Worm (Caenorhabditis elegans) whole organism, L2 larva: ENCODE measurements around the gene F07C3.3.

Experiments
- ZK546.5 ChIP-seq: sonication (generic microtip); optimal IDR thresholded peaks from 2 replicates; lab custom pipeline; 2017; ENCODE audit warnings: missing biosample characterization, missing genetic modification characterization
- aly-2 ChIP-seq: fragments of 150-350 bp; optimal IDR thresholded peaks from 2 replicates; lab custom pipeline; 2014; ENCODE audit warnings: missing biosample characterization, missing genetic modification characterization
- ama-1 ChIP-seq: fragments of 150-350 bp; optimal IDR thresholded peaks from 2 replicates; lab custom pipeline; 2018; ENCODE audit warnings: inconsistent platforms
- ceh-16 ChIP-seq: fragments of 150-350 bp; optimal IDR thresholded peaks from 2 replicates; lab custom pipeline; 2014; ENCODE audit warnings: missing biosample characterization, missing genetic modification characterization
- fos-1 ChIP-seq: fragments of 150-350 bp; optimal IDR thresholded peaks from 2 replicates; lab custom pipeline; 2014; ENCODE audit warnings: missing biosample characterization, missing genetic modification characterization
- lin-13 ChIP-seq: fragments of 150-350 bp; optimal IDR thresholded peaks from 2 replicates; lab custom pipeline; 2014; ENCODE audit warnings: missing biosample characterization, missing genetic modification reagents, missing genetic modification characterization
- lin-39 ChIP-seq: fragments of 150-350 bp; optimal IDR thresholded peaks from 2 replicates; lab custom pipeline; 2014; ENCODE audit warnings: missing biosample characterization, missing genetic modification reagents, missing genetic modification characterization
- nhr-11 ChIP-seq: fragments of 150-350 bp; optimal IDR thresholded peaks from 2 replicates; lab custom pipeline; 2014; ENCODE audit warnings: missing biosample characterization, missing genetic modification characterization
- nhr-237 ChIP-seq: fragments of 150-350 bp; optimal IDR thresholded peaks from 2 replicates; lab custom pipeline; 2014; ENCODE audit warnings: missing biosample characterization, missing genetic modification characterization
- nhr-25 ChIP-seq: fragments of 150-350 bp; sonication (generic microtip); optimal IDR thresholded peaks from 3 replicates; lab custom pipeline; 2014; ENCODE audit warnings: missing biosample characterization, missing genetic modification characterization
- snpc-4 ChIP-seq: fragments of 150-350 bp; optimal IDR thresholded peaks from 2 replicates; lab custom pipeline; 2014; ENCODE audit warnings: missing biosample characterization, missing genetic modification characterization
- unc-62 ChIP-seq: fragments of 150-350 bp; optimal IDR thresholded peaks from 2 replicates; lab custom pipeline; 2014; ENCODE audit warnings: missing biosample characterization, missing genetic modification reagents, missing genetic modification characterization
- zag-1 ChIP-seq: fragments of 150-350 bp; optimal IDR thresholded peaks from 2 replicates; lab custom pipeline; 2014; ENCODE audit warnings: missing biosample characterization, missing genetic modification characterization
- ztf-11 ChIP-seq: sonication (generic microtip); optimal IDR thresholded peaks from 2 replicates; lab custom pipeline; 2017; ENCODE audit warnings: missing biosample characterization, missing genetic modification characterization

- TF ChIP-seq snpc-4 (tag; lab: Kevin White, UChicago), result no peak
- TF ChIP-seq fos-1 (tag; lab: Kevin White, UChicago), result no peak
- no peak for TF ChIP-seq unc-62 (GFP tag; lab: Kevin White, UChicago)
- TF ChIP-seq lin-13 (GFP tag; lab: Kevin White, UChicago), result no peak
- no peak for TF ChIP-seq ama-1 (lab: Kevin White, UChicago)
- TF ChIP-seq nhr-11 (tag; lab: Kevin White, UChicago), result no peak
- TF ChIP-seq lin-39, result no peak
- no peak for TF ChIP-seq nhr-25
- TF ChIP-seq ceh-16 (tag; lab: Kevin White, UChicago), result no peak
- TF ChIP-seq zag-1 (tag; lab: Kevin White, UChicago), result no peak
- no peak for TF ChIP-seq ztf-11 (tag; lab: Kevin White, UChicago)
- no peak for TF ChIP-seq nhr-237
- no peak for TF ChIP-seq aly-2 (tag; lab: Kevin White, UChicago)
- no peak for TF ChIP-seq ZK546.5 (tag; lab: Kevin White, UChicago)
These were observed 7.8 kb downstream of the F07C3.3 start for ce11 chrV:9224377-9224776.
